Worm (Caenorhabditis elegans): Measurements from ENCODE around the gene msp-59.

DNA sequence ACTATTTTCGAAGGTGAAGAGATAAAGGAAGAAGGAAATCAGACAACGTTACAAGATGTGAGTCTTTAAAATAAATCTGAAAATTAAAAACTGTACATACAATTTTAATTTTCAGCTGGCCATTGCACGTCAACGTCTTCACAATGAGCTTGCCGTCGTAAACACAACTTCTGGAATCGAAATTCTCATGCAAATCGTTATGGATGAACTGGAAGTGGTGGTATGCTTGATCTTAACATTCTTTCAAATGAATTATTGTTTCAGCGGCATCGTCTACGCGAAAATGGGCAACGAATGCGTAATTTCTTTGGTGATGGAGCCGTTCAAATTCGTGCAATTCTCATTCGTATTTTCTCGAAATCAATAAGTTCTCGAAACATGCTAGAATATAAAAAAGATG lies 41.7 kb upstream of the msp-59 start:
- TF ChIP-seq fax-1 (tag; optimal IDR thresholded peaks at IDR 0.05), result no peak
- TF ChIP-seq dmd-4 (tag; optimal IDR thresholded peaks at IDR 0.05; ENCODE audit: borderline replicate concordance), result no peak
- no peak for TF ChIP-seq pha-2 (tag; optimal IDR thresholded peaks at IDR 0.05)
- TF ChIP-seq hlh-30 (tag; optimal IDR thresholded peaks at IDR 0.05; ENCODE audit: insufficient read depth), result no peak
- no peak for TF ChIP-seq eyg-1 (tag; optimal IDR thresholded peaks at IDR 0.05)
- TF ChIP-seq hlh-15 (tag; optimal IDR thresholded peaks at IDR 0.05), result no peak
- no peak for TF ChIP-seq sdc-2 (tag; optimal IDR thresholded peaks at IDR 0.05)
- no peak for TF ChIP-seq unc-42 (tag; optimal IDR thresholded peaks at IDR 0.05)
- no peak for TF ChIP-seq lin-11 (tag; optimal IDR thresholded peaks at IDR 0.05)
- TF ChIP-seq sox-2 (GFP tag; IDR thresholded peaks at IDR 0.05), result no peak

Data from whole organism, late embryonic.